Fruit fly (Drosophila melanogaster) whole organism, adult: ENCODE results near the gene CG3198.

ENCODE experiments used
- CG11617 ChIP-seq: fragments of 200-800 bp; sonication (Bioruptor generic); optimal IDR thresholded peaks from 2 replicates; lab custom pipeline; 2017; ENCODE audit warnings: mild to moderate bottlenecking, missing biosample characterization, missing genetic modification reagents, missing genetic modification characterization
- CG12768 ChIP-seq: fragments of 200-800 bp; sonication (Bioruptor generic); optimal IDR thresholded peaks from 2 replicates; lab custom pipeline; 2017; ENCODE audit warnings: missing biosample characterization, missing genetic modification characterization, mild to moderate bottlenecking, moderate library complexity, missing genetic modification reagents
- CG7101 ChIP-seq: fragments of 200-800 bp; sonication (Bioruptor generic); optimal IDR thresholded peaks from 2 replicates; lab custom pipeline; 2018; ENCODE audit warnings: missing biosample characterization, mild to moderate bottlenecking, missing genetic modification characterization, moderate library complexity
- Mnt ChIP-seq: fragments of 200-800 bp; sonication (Bioruptor generic); optimal IDR thresholded peaks from 2 replicates; lab custom pipeline; 2016; ENCODE audit warnings: missing biosample characterization, mild to moderate bottlenecking, missing genetic modification characterization
- kay ChIP-seq: fragments of 200-800 bp; sonication (Bioruptor generic); peaks from one replicate; lab custom pipeline; 2016; ENCODE audit warnings: missing biosample characterization, missing genetic modification characterization, borderline replicate concordance
- tj ChIP-seq: fragments of 200-800 bp; sonication (Bioruptor generic); optimal IDR thresholded peaks from 3 replicates; lab custom pipeline; 2017; ENCODE audit warnings: missing biosample characterization, mild to moderate bottlenecking, missing genetic modification characterization, moderate library complexity

- no peak for TF ChIP-seq CG11617 (GFP tag; lab: Kevin White, UChicago)
- peak; percentile 0 for TF ChIP-seq tj (GFP tag; lab: Kevin White, UChicago)
- TF ChIP-seq kay = no peak
- TF ChIP-seq CG7101 (tag; lab: Kevin White, UChicago) = peak; percentile 11
- no peak for TF ChIP-seq CG12768 (GFP tag; lab: Kevin White, UChicago)
- no peak for TF ChIP-seq Mnt (GFP tag; lab: Kevin White, UChicago)
These were observed 31.0 kb downstream of the CG3198 start for dm6 chrX:6642593-6643257.
